Worm (Caenorhabditis elegans) whole organism, mixed stage, embryonic: ENCODE results near the gene str-182.

Experiments
- ceh-83 ChIP-seq: fragments of 200-800 bp; sonication (Bioruptor generic); optimal IDR thresholded peaks from 2 replicates; lab custom pipeline; 2018; ENCODE audit warnings: mild to moderate bottlenecking, missing genetic modification characterization, missing compliant biosample characterization
- elt-1 ChIP-seq: sonication (generic microtip); optimal IDR thresholded peaks from 2 replicates; lab custom pipeline; 2017; ENCODE audit warnings: missing genetic modification characterization, mild to moderate bottlenecking, missing compliant biosample characterization, antibody characterized with exemption, moderate library complexity, borderline replicate concordance; ENCODE audit not compliant: insufficient read depth
- pha-4 ChIP-seq: fragments of 150-350 bp; optimal IDR thresholded peaks from 2 replicates; lab custom pipeline; 2018; ENCODE audit warnings: missing biosample characterization, missing genetic modification reagents, missing genetic modification characterization

The str-182 gene

DNA sequence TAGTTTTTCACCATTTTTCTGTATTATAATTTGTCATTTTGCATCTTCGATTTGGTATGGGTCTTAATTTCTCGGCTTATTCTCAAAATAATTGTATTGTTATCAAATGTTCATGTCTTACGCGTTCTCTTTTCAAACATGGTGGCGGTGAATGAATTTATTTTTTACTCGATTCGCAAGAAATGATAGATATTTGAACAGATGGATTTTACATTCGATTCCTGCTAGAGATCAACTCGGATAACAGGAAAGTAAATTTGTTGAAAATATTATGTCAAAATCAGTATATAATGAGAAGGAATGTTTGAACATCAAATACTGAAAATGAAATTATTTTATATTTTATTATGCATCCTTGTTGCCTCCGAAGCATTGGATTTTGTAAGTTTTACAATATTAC is 50.2 kb downstream of the str-182 start, which contains the start of gene ZK856.4:
Gene ZK856.4, plus strand, starts transcription at position 301 of the 400 bp plus-strand sequence.
- TF ChIP-seq elt-1 (tag; lab: Kevin White, UChicago) (no peak), pha-4 (no peak), ceh-83 (GFP tag; lab: Kevin White, UChicago) (no peak)
